Worm (Caenorhabditis elegans): ENCODE measurements around the gene col-96.

DNA sequence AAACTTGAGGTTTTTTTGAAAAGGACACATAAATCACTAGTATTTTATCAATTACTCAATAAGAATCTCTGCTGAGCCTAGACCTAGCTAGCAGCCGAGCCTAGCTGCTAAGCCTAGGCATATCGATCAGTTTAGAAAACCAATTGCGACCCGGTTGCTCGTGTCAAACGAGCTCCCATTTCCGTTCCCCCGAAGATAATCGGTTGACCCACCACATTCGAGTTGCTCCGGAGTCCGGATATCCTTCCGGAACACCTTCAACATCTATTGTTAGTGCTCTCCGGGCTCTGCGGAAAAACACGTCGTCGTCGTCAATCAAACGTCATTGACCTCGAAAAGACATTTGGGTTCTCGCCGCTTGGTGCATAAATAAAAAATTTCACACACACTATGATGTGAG lies 22.8 kb downstream of the col-96 start:
- no peak for TF ChIP-seq snpc-4 (tag; optimal IDR thresholded peaks at IDR 0.05)
- no peak for TF ChIP-seq elt-1 (tag; optimal IDR thresholded peaks at IDR 0.05; ENCODE audit: borderline replicate concordance, insufficient read depth)
- TF ChIP-seq tbx-8 (GFP tag; optimal IDR thresholded peaks at IDR 0.05): no peak
- no peak for TF ChIP-seq nhr-12 (tag; optimal IDR thresholded peaks at IDR 0.05)
- no peak for TF ChIP-seq nhr-237 (tag; optimal IDR thresholded peaks at IDR 0.05)
- no peak for TF ChIP-seq ham-2 (GFP tag; optimal IDR thresholded peaks at IDR 0.05)
- no peak for TF ChIP-seq mep-1 (tag; optimal IDR thresholded peaks at IDR 0.05)

All from whole organism, mixed stage, embryonic.